Worm (Caenorhabditis elegans): ENCODE results near the gene F58G1.7.

DNA sequence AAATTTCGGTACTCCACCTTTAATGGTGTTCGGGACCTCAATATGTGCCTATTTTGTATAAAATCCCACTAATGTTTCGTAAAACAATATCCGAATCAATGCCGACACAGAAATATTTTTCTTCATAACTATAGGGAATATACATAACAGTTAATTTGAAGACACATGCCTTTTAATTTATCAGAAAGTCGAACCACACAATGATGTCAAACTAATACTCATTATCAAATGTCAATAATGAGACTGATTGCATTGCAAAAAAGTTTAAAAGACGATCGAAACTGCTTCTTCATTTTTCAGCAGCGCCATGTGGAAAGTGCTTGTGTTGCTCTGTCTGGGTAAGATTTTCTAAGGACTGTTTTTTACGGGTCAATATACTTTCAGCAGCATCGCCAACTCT, 47.0 kb downstream of the F58G1.7 start, which contains the start of gene clec-65:
- TF ChIP-seq pha-4 (tag; optimal IDR thresholded peaks at IDR 0.05) (no peak), ztf-3 (GFP tag; optimal IDR thresholded peaks at IDR 0.05) (no peak), hlh-26 (GFP tag; conservative IDR thresholded peaks at IDR 0.05) (no peak), cebp-2 (GFP tag; IDR thresholded peaks at IDR 0.05) (no peak), F22D6.2 (tag; optimal IDR thresholded peaks at IDR 0.05) (no peak), nhr-90 (tag; optimal IDR thresholded peaks at IDR 0.05) (no peak), unc-62 (GFP tag; optimal IDR thresholded peaks at IDR 0.05) (no peak), mcd-1 (GFP tag; IDR thresholded peaks at IDR 0.05) (no peak)

Data from whole organism, young adult.